Worm (Caenorhabditis elegans) whole organism, late embryonic: Measurements from ENCODE around the gene rft-1.

ENCODE experiments used
- dve-1 ChIP-seq: sonication (generic microtip); optimal IDR thresholded peaks from 2 replicates; lab custom pipeline; 2017; ENCODE audit warnings: antibody characterized with exemption, mild to moderate bottlenecking, missing genetic modification characterization, missing compliant biosample characterization
- hlh-6 ChIP-seq: sonication (generic microtip); optimal IDR thresholded peaks from 2 replicates; lab custom pipeline; 2016; ENCODE audit warnings: missing genotype, missing genetic modification characterization, missing compliant biosample characterization
- lin-11 ChIP-seq: fragments of 200-800 bp; sonication (Bioruptor generic); optimal IDR thresholded peaks from 2 replicates; lab custom pipeline; 2018; ENCODE audit warnings: mild to moderate bottlenecking, missing genetic modification characterization, missing compliant biosample characterization
- pha-4 ChIP-seq: fragments of 150-350 bp; optimal IDR thresholded peaks from 2 replicates; lab custom pipeline; 2018; ENCODE audit warnings: missing biosample characterization, missing genetic modification reagents, missing genetic modification characterization
- tbx-2 ChIP-seq: sonication (generic microtip); optimal IDR thresholded peaks from 2 replicates; lab custom pipeline; 2016; ENCODE audit warnings: missing genetic modification characterization, missing compliant biosample characterization

DNA sequence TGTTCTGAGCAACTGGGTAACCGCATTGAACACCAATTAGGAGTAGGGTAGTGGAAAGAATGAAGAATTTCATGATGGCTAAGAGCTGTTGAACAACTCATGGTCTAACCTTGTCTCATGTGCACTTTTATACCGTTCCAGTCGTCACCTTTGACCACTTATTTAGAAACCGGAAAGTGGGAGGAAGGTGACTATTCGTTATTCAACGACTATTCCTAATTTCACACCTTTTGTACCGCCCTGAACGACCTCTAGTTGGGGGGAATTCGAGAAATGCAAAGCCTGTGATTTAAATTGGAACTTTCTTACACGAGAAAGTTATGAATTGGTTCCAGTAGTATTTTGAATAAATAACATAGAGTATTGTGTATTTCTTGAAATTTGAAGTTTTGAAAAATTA is 13.4 kb downstream of the rft-1 start, which contains the start of gene Y47D7A.12:
- TF ChIP-seq hlh-6 (tag; lab: Kevin White, UChicago) (no peak), lin-11 (tag; lab: Kevin White, UChicago) (no peak), pha-4 (tag; lab: Kevin White, UChicago) (no peak), tbx-2 (no peak), dve-1 (no peak)
